Fruit fly (Drosophila melanogaster): ENCODE results near the gene CG6793.

CG6793 gene

DNA sequence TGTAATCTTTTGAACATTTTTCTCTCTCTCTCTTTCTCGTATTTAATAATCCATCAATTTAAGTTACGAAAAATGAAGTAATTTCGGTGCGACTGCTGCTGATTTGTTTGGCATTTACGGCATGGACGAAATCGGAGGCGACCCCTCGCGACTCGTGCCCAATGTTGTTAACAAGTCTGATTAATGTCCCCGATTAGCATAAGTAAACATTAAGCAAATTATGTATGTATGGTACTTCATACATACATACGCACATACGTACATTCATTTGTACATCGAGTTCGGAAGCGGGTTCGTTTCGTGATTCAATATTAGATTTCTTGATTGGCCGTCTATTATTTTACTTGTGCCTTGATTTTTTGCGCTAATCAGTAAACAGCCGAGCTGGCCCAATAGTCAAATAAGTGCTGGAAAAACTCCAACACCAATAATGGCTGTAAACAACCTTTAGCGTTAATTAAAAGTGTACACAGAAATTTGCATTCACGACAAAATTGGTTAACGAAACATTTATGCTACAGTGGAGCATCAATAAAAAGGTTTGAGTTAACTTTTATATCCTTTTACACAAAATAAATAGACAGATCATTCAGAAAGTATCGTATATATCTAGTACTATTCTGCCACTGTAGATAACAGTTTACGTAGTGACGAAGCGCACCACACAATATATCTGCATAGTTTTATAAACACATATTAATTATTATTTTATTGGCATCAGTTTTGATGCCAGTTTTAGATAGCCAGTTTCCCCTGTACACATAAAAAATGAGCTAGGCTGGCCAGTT lies 48.9 kb downstream of the CG6793 start (continued):
- TF ChIP-seq prd (optimal IDR thresholded peaks at IDR 0.05) (no peak), prd (GFP tag; IDR thresholded peaks at IDR 0.05) (peak; percentile 76), CG2202 (tag; optimal IDR thresholded peaks at IDR 0.05) (no peak), fd102C (GFP tag; optimal IDR thresholded peaks at IDR 0.05) (no peak), CG10543 (GFP tag; optimal IDR thresholded peaks at IDR 0.05) (peak; percentile 70), CG2712 (tag; optimal IDR thresholded peaks at IDR 0.05) (peak; percentile 49), CG13123 (GFP tag; optimal IDR thresholded peaks at IDR 0.05) (no peak), CG3995 (GFP tag; optimal IDR thresholded peaks at IDR 0.05) (no peak), chn (GFP tag; optimal IDR thresholded peaks at IDR 0.05) (no peak), CG43689 (GFP tag; IDR thresholded peaks at IDR 0.05) (peak; percentile 46; the same call in 1 of the 2 replicates), mld (GFP tag; IDR thresholded peaks at IDR 0.05; ENCODE audit: partially characterized antibody) (no peak), CG9609 (GFP tag; optimal IDR thresholded peaks at IDR 0.05) (no peak), Ssrp (tag; optimal IDR thresholded peaks at IDR 0.05) (peak; percentile 10), NC2β (GFP tag; optimal IDR thresholded peaks at IDR 0.05) (peak; percentile 6), Tbp (GFP tag; optimal IDR thresholded peaks at IDR 0.05) (no peak), CG11093 (GFP tag; IDR thresholded peaks at IDR 0.05) (peak; percentile 62), CG4282 (GFP tag; optimal IDR thresholded peaks at IDR 0.05) (no peak), CG31365 (tag; optimal IDR thresholded peaks at IDR 0.05) (no peak), CG15011 (GFP tag; optimal IDR thresholded peaks at IDR 0.05) (peak; percentile 39), CoRest (tag; optimal IDR thresholded peaks at IDR 0.05) (peak; percentile 80), stwl (tag; optimal IDR thresholded peaks at IDR 0.05) (no peak), ems (GFP tag; optimal IDR thresholded peaks at IDR 0.05) (peak; percentile 51), CG13287 (GFP tag; IDR thresholded peaks at IDR 0.05; ENCODE audit: partially characterized antibody) (no peak), Atf-2 (GFP tag; optimal IDR thresholded peaks at IDR 0.05) (no peak), Poxn (GFP tag; IDR thresholded peaks at IDR 0.05) (no peak; the same call in 1 of the 2 replicates), CG5180 (GFP tag; optimal IDR thresholded peaks at IDR 0.05) (peak; percentile 59), Sox100B (GFP tag; optimal IDR thresholded peaks at IDR 0.05) (peak; percentile 68), stc (GFP tag; IDR thresholded peaks at IDR 0.05) (peak; percentile 54; the same call in 1 of the 2 replicates), CG1529 (GFP tag; optimal IDR thresholded peaks at IDR 0.05) (peak; percentile 12), CG13624 (GFP tag; optimal IDR thresholded peaks at IDR 0.05) (peak; percentile 18), Ada2b (GFP tag; IDR thresholded peaks at IDR 0.05) (peak; percentile 70), ind (GFP tag; optimal IDR thresholded peaks at IDR 0.05) (peak; percentile 69), CG12942 (GFP tag; optimal IDR thresholded peaks at IDR 0.05) (peak; percentile 43), Taf1 (GFP tag; IDR thresholded peaks at IDR 0.05) (peak; percentile 66), pb (GFP tag; optimal IDR thresholded peaks at IDR 0.05) (no peak), Chrac-16 (GFP tag; optimal IDR thresholded peaks at IDR 0.05) (peak; percentile 11), CG14667 (GFP tag; IDR thresholded peaks at IDR 0.05) (peak; percentile 45; the same call in 1 of the 2 replicates), Hmx (GFP tag; optimal IDR thresholded peaks at IDR 0.05) (no peak), vvl (GFP tag; IDR thresholded peaks at IDR 0.05) (peak; percentile 56; the same call in 1 of the 2 replicates), CG11456 (GFP tag; IDR thresholded peaks at IDR 0.05) (peak; percentile 69; the same call in 2 of the 3 replicates), Sin3A (optimal IDR thresholded peaks at IDR 0.05) (no peak), CG16779 (GFP tag; IDR thresholded peaks at IDR 0.05) (peak; percentile 21; the same call in 1 of the 2 replicates), tup (GFP tag; optimal IDR thresholded peaks at IDR 0.05) (peak; percentile 28), esg (GFP tag; conservative IDR thresholded peaks at IDR 0.05) (0 out of 2 replicates have a peak, but pooled peaks have one; percentile 39), Deaf1 (tag; optimal IDR thresholded peaks at IDR 0.05) (peak; percentile 7), CG9817 (tag; optimal IDR thresholded peaks at IDR 0.05) (peak; percentile 72), E2f1 (GFP tag; IDR thresholded peaks at IDR 0.05) (peak; percentile 63), Antp (GFP tag; optimal IDR thresholded peaks at IDR 0.05) (peak; percentile 22), CG1832 (GFP tag; optimal IDR thresholded peaks at IDR 0.05) (no peak), ro (GFP tag; IDR thresholded peaks at IDR 0.05) (no peak)
